Fruit fly (Drosophila melanogaster) whole organism, wandering third instar larva: ENCODE results near the gene GluRIA.

ENCODE experiments used
- Abd-B ChIP-seq: fragments of >200 bp; optimal IDR thresholded peaks from 2 replicates; lab custom pipeline; 2017; ENCODE audit warnings: missing biosample characterization, missing genetic modification characterization
- CG9705 ChIP-seq: fragments of 200-800 bp; sonication (Bioruptor generic); optimal IDR thresholded peaks from 2 replicates; lab custom pipeline; 2018; ENCODE audit warnings: missing biosample characterization, mild to moderate bottlenecking, missing genetic modification characterization
- CrebA ChIP-seq: fragments of 200-800 bp; sonication (Bioruptor generic); optimal IDR thresholded peaks from 2 replicates; lab custom pipeline; 2016; ENCODE audit warnings: missing biosample characterization, mild to moderate bottlenecking, missing genetic modification characterization, borderline replicate concordance
- Dfd ChIP-seq: fragments of >200 bp; optimal IDR thresholded peaks from 2 replicates; lab custom pipeline; 2017; ENCODE audit warnings: missing biosample characterization, missing genetic modification characterization
- Dif ChIP-seq: fragments of 200-275, 200-300 bp; sonication (Bioruptor generic); optimal IDR thresholded peaks from 2 replicates; lab custom pipeline; 2018; ENCODE audit warnings: missing biosample characterization, missing genetic modification characterization; ENCODE audit not compliant: partially characterized antibody
- HLH106 ChIP-seq: fragments of 200-800 bp; optimal IDR thresholded peaks from 3 replicates; lab custom pipeline; 2019; ENCODE audit warnings: missing biosample characterization, mild to moderate bottlenecking, missing genetic modification characterization, moderate library complexity
- Hr78 ChIP-seq: fragments of >200 bp; optimal IDR thresholded peaks from 2 replicates; lab custom pipeline; 2017; ENCODE audit warnings: missing biosample characterization, missing genetic modification characterization
- Hr83 ChIP-seq: fragments of 200-300 bp; sonication (Bioruptor generic); optimal IDR thresholded peaks from 2 replicates; lab custom pipeline; 2016; ENCODE audit warnings: missing biosample characterization, mild to moderate bottlenecking, missing genetic modification characterization, moderate library complexity; ENCODE audit not compliant: poor library complexity, severe bottlenecking
- Jra ChIP-seq: sonication (Bioruptor generic); optimal IDR thresholded peaks from 2 replicates; lab custom pipeline; 2016; ENCODE audit warnings: missing biosample characterization, missing genetic modification characterization
- Myc ChIP-seq: fragments of >200 bp; optimal IDR thresholded peaks from 2 replicates; lab custom pipeline; 2017
- OdsH ChIP-seq: fragments of 200-800 bp; sonication (Bioruptor generic); optimal IDR thresholded peaks from 2 replicates; lab custom pipeline; 2016; ENCODE audit warnings: missing biosample characterization, mild to moderate bottlenecking, missing genetic modification characterization
- Rel ChIP-seq, 2 experiments: fragments of 200-800 bp; sonication (Bioruptor generic) in 1 of 2; optimal IDR thresholded peaks; 2 replicates in 1 of 2; 3 replicates in 1 of 2; lab custom pipeline; 2016 to 2019; ENCODE audit warnings: mild to moderate bottlenecking in 2 of 2, missing biosample characterization in 2 of 2, missing genetic modification characterization in 2 of 2, moderate library complexity in 1 of 2
- Sp1 ChIP-seq: fragments of 200-800 bp; sonication (Bioruptor generic); optimal IDR thresholded peaks from 3 replicates; lab custom pipeline; 2019; ENCODE audit warnings: missing biosample characterization, mild to moderate bottlenecking, missing genetic modification characterization, moderate library complexity
- Vsx2 ChIP-seq: fragments of 200-300, 225-300 bp; sonication (Bioruptor generic); optimal IDR thresholded peaks from 2 replicates; lab custom pipeline; 2018; ENCODE audit warnings: missing biosample characterization, missing genetic modification characterization; ENCODE audit not compliant: partially characterized antibody
- brk ChIP-seq: fragments of 200-800 bp; sonication (Bioruptor generic); optimal IDR thresholded peaks from 2 replicates; lab custom pipeline; 2016; ENCODE audit warnings: missing biosample characterization, mild to moderate bottlenecking, missing genetic modification characterization
- dl ChIP-seq, 2 experiments: fragments of 175-275, 200-275 bp in 1 of 2; fragments of 200-275 bp in 1 of 2; sonication (Bioruptor generic); optimal IDR thresholded peaks; lab custom pipeline; 2018; ENCODE audit warnings: mild to moderate bottlenecking in 2 of 2, missing biosample characterization in 2 of 2, missing genetic modification characterization in 2 of 2, moderate library complexity in 2 of 2; ENCODE audit not compliant: partially characterized antibody in 2 of 2, insufficient read depth in 1 of 2
- dsf ChIP-seq: sonication (Bioruptor generic); optimal IDR thresholded peaks from 2 replicates; lab custom pipeline; 2016; ENCODE audit warnings: missing biosample characterization, missing genetic modification characterization, borderline replicate concordance
- ey ChIP-seq: fragments of 200-800 bp; sonication (Bioruptor generic); optimal IDR thresholded peaks from 2 replicates; lab custom pipeline; 2016; ENCODE audit warnings: missing biosample characterization, missing genetic modification characterization
- foxo ChIP-seq, 2 experiments: fragments of 200-800 bp; sonication (Bioruptor generic); optimal IDR thresholded peaks; 2 replicates in 1 of 2; 3 replicates in 1 of 2; lab custom pipeline; 2016 to 2017; ENCODE audit warnings: missing biosample characterization in 2 of 2, missing genetic modification characterization in 2 of 2
- h ChIP-seq: fragments of 200-800 bp; sonication (Bioruptor generic); optimal IDR thresholded peaks from 3 replicates; lab custom pipeline; 2016; ENCODE audit warnings: missing biosample characterization, mild to moderate bottlenecking, missing genetic modification characterization
- sage ChIP-seq: fragments of 200-800 bp; sonication (Bioruptor generic); optimal IDR thresholded peaks from 2 replicates; lab custom pipeline; 2016; ENCODE audit warnings: missing biosample characterization, mild to moderate bottlenecking, missing genetic modification characterization
- sv ChIP-seq: fragments of 200-800 bp; sonication (Bioruptor generic); optimal IDR thresholded peaks from 3 replicates; lab custom pipeline; 2016; ENCODE audit warnings: missing biosample characterization, missing genetic modification characterization
- usp ChIP-seq: fragments of >200 bp; optimal IDR thresholded peaks from 2 replicates; lab custom pipeline; 2017; ENCODE audit warnings: missing biosample characterization, missing genetic modification characterization
- woc ChIP-seq: sonication (Bioruptor generic); optimal IDR thresholded peaks from 2 replicates; lab custom pipeline; 2016; ENCODE audit warnings: missing biosample characterization, mild to moderate bottlenecking, missing genetic modification characterization

Gene GluRIA

dm6 chr3L:6589429-6590062 is 34.3 kb upstream of the GluRIA start, which contains the start of gene jv:
jv (minus strand) TSS chr3L:6589479.
- no peak for TF ChIP-seq Dfd

- no peak for TF ChIP-seq Jra
- no peak for TF ChIP-seq OdsH (GFP tag; lab: Kevin White, UChicago)
- TF ChIP-seq ey, result no peak
- TF ChIP-seq CG9705 (GFP tag; lab: Kevin White, UChicago), result no peak
- no peak for TF ChIP-seq dl (GFP tag; optimal IDR thresholded peaks at IDR 0.05; lab: Kevin White, UChicago; ENCODE audit: insufficient read depth in 1 of 2, partially characterized antibody in 2 of 2)
- no peak for TF ChIP-seq sv (GFP tag; lab: Kevin White, UChicago)
- no peak for TF ChIP-seq usp (GFP tag; lab: Kevin White, UChicago)
- TF ChIP-seq Hr83 (GFP tag; lab: Kevin White, UChicago), result no peak
- no peak for TF ChIP-seq brk (GFP tag; lab: Kevin White, UChicago)
- TF ChIP-seq sage (GFP tag; lab: Kevin White, UChicago), result no peak
- no peak for TF ChIP-seq dsf (GFP tag; lab: Kevin White, UChicago)
- no peak for TF ChIP-seq Myc (lab: Kevin White, UChicago)
- TF ChIP-seq Vsx2 (GFP tag; lab: Kevin White, UChicago), result no peak
- no peak for TF ChIP-seq HLH106 (tag; lab: Kevin White, UChicago)
- no peak for TF ChIP-seq Rel (GFP tag; optimal IDR thresholded peaks at IDR 0.05; lab: Kevin White, UChicago)
- TF ChIP-seq Rel (tag; optimal IDR thresholded peaks at IDR 0.05; lab: Kevin White, UChicago), result no peak
- no peak for TF ChIP-seq Sp1 (GFP tag; lab: Kevin White, UChicago)
Observed at dm6 chr3L:6603266-6603734, 20.5 kb upstream of the GluRIA start, which contains the start of the genes ndl and Rexo5. ndl (minus strand) TSS chr3L:6603366. Rexo5 (plus strand) TSS chr3L:6603684.

- TF ChIP-seq Vsx2 (GFP tag; lab: Kevin White, UChicago), result peak; percentile 62
- no peak for TF ChIP-seq h
- TF ChIP-seq Dif (GFP tag; lab: Kevin White, UChicago), result peak; percentile 81
- TF ChIP-seq dl (GFP tag; optimal IDR thresholded peaks at IDR 0.05; lab: Kevin White, UChicago; ENCODE audit: insufficient read depth in 1 of 2, partially characterized antibody in 2 of 2), result peak in 1 of 2 experiments; percentile 9
- TF ChIP-seq Myc (lab: Kevin White, UChicago), result peak; percentile 92
Observed at dm6 chr3L:6605925-6606324, 17.9 kb upstream of the GluRIA start, which contains the start of gene zpg. zpg (minus strand) TSS chr3L:6606032.

dm6 chr3L:6608884-6609552 is 14.8 kb upstream of the GluRIA start, which contains the start of gene axed:
axed (plus strand) TSS chr3L:6609325.
- no peak for TF ChIP-seq Jra
- no peak for TF ChIP-seq Abd-B
- no peak for TF ChIP-seq Rel (GFP tag; optimal IDR thresholded peaks at IDR 0.05; lab: Kevin White, UChicago)
- TF ChIP-seq Rel (tag; optimal IDR thresholded peaks at IDR 0.05; lab: Kevin White, UChicago), result peak; percentile 27
- no peak for TF ChIP-seq CrebA (GFP tag; lab: Kevin White, UChicago)
- no peak for TF ChIP-seq Hr78
- TF ChIP-seq brk (GFP tag; lab: Kevin White, UChicago), result no peak

- TF ChIP-seq sage (GFP tag; lab: Kevin White, UChicago), result no peak
- no peak for TF ChIP-seq woc (GFP tag; lab: Kevin White, UChicago)
Observed at dm6 chr3L:6612637-6613036, 11.2 kb upstream of the GluRIA start.

dm6 chr3L:6615181-6615580 is 8.7 kb upstream of the GluRIA start:
- TF ChIP-seq woc (GFP tag; lab: Kevin White, UChicago) (no peak), Vsx2 (GFP tag; lab: Kevin White, UChicago) (peak; percentile 3), Hr78 (no peak), foxo (GFP tag; optimal IDR thresholded peaks at IDR 0.05; lab: Kevin White, UChicago) (no peak), h (no peak), sage (GFP tag; lab: Kevin White, UChicago) (no peak), Rel (GFP tag; optimal IDR thresholded peaks at IDR 0.05; lab: Kevin White, UChicago) (no peak), Rel (tag; optimal IDR thresholded peaks at IDR 0.05; lab: Kevin White, UChicago) (no peak)
